Worm (Caenorhabditis elegans) whole organism, L2 larva: ENCODE measurements around the gene famp-1.

ENCODE experiments used
- F13H6.1 ChIP-seq: sonication (generic microtip); optimal IDR thresholded peaks from 2 replicates; lab custom pipeline; 2016; ENCODE audit warnings: missing genetic modification characterization, missing compliant biosample characterization
- Y55F3AM.14 ChIP-seq: fragments of 200-800 bp; sonication (Bioruptor generic); optimal IDR thresholded peaks from 2 replicates; lab custom pipeline; 2018; ENCODE audit warnings: mild to moderate bottlenecking, missing genetic modification characterization, missing compliant biosample characterization
- ZK546.5 ChIP-seq: sonication (generic microtip); optimal IDR thresholded peaks from 2 replicates; lab custom pipeline; 2017; ENCODE audit warnings: missing biosample characterization, missing genetic modification characterization
- alr-1 ChIP-seq: fragments of 150-350 bp; optimal IDR thresholded peaks from 2 replicates; lab custom pipeline; 2014; ENCODE audit warnings: missing biosample characterization, missing genetic modification characterization
- aly-2 ChIP-seq: fragments of 150-350 bp; optimal IDR thresholded peaks from 2 replicates; lab custom pipeline; 2014; ENCODE audit warnings: missing biosample characterization, missing genetic modification characterization
- ama-1 ChIP-seq: fragments of 150-350 bp; optimal IDR thresholded peaks from 2 replicates; lab custom pipeline; 2018; ENCODE audit warnings: inconsistent platforms
- blmp-1 ChIP-seq: sonication (generic microtip); optimal IDR thresholded peaks from 2 replicates; lab custom pipeline; 2017; ENCODE audit warnings: missing genetic modification characterization, mild to moderate bottlenecking, missing compliant biosample characterization, antibody characterized with exemption, moderate library complexity; ENCODE audit not compliant: insufficient read depth
- ceh-82 ChIP-seq: fragments of 150-350 bp; optimal IDR thresholded peaks from 2 replicates; lab custom pipeline; 2014; ENCODE audit warnings: missing biosample characterization, missing genetic modification characterization
- crh-2 ChIP-seq: sonication (generic microtip); optimal IDR thresholded peaks from 2 replicates; lab custom pipeline; 2017; ENCODE audit warnings: missing biosample characterization, missing genetic modification characterization
- dmd-4 ChIP-seq: sonication (generic microtip); optimal IDR thresholded peaks from 2 replicates; lab custom pipeline; 2017; ENCODE audit warnings: missing biosample characterization, missing genetic modification characterization
- egl-27 ChIP-seq: sonication (generic microtip); optimal IDR thresholded peaks from 3 replicates; lab custom pipeline; 2017; ENCODE audit warnings: missing biosample characterization, missing genetic modification reagents, missing genetic modification characterization
- elt-1 ChIP-seq: fragments of 150-350 bp; optimal IDR thresholded peaks from 2 replicates; lab custom pipeline; 2014; ENCODE audit warnings: missing biosample characterization, missing genetic modification characterization
- elt-3 ChIP-seq: sonication (generic microtip); optimal IDR thresholded peaks from 2 replicates; lab custom pipeline; 2017; ENCODE audit warnings: missing biosample characterization, missing genetic modification characterization
- fos-1 ChIP-seq: fragments of 150-350 bp; optimal IDR thresholded peaks from 2 replicates; lab custom pipeline; 2014; ENCODE audit warnings: missing biosample characterization, missing genetic modification characterization
- gmeb-1 ChIP-seq: fragments of 150-350 bp; optimal IDR thresholded peaks from 2 replicates; lab custom pipeline; 2014; ENCODE audit warnings: missing biosample characterization, missing genetic modification characterization
- lin-11 ChIP-seq: fragments of 150-350 bp; sonication (generic microtip); optimal IDR thresholded peaks from 2 replicates; lab custom pipeline; 2014; ENCODE audit warnings: missing biosample characterization, missing genetic modification characterization, inconsistent platforms, mixed read lengths
- lin-13 ChIP-seq: fragments of 150-350 bp; optimal IDR thresholded peaks from 2 replicates; lab custom pipeline; 2014; ENCODE audit warnings: missing biosample characterization, missing genetic modification reagents, missing genetic modification characterization
- lin-39 ChIP-seq: fragments of 150-350 bp; optimal IDR thresholded peaks from 2 replicates; lab custom pipeline; 2014; ENCODE audit warnings: missing biosample characterization, missing genetic modification reagents, missing genetic modification characterization
- lsy-2 ChIP-seq, 2 experiments: fragments of 150-350 bp in 1 of 2; sonication (generic microtip) in 1 of 2; optimal IDR thresholded peaks; 2 replicates each; lab custom pipeline; 2014 to 2017; ENCODE audit warnings: missing biosample characterization in 2 of 2, missing genetic modification characterization in 2 of 2
- mab-5 ChIP-seq: fragments of 150-350 bp; optimal IDR thresholded peaks from 2 replicates; lab custom pipeline; 2014; ENCODE audit warnings: missing biosample characterization, missing genetic modification characterization
- mbf-1 ChIP-seq: sonication (generic microtip); optimal IDR thresholded peaks from 2 replicates; lab custom pipeline; 2017; ENCODE audit warnings: missing biosample characterization, missing genetic modification characterization
- mdl-1 ChIP-seq, 2 experiments: fragments of 150-350 bp in 1 of 2; sonication (generic microtip) in 1 of 2; optimal IDR thresholded peaks; 2 replicates each; lab custom pipeline; 2017; ENCODE audit warnings: missing biosample characterization in 2 of 2, missing genetic modification characterization in 2 of 2
- nhr-10 ChIP-seq: sonication (generic microtip); optimal IDR thresholded peaks from 2 replicates; lab custom pipeline; 2017; ENCODE audit warnings: missing biosample characterization, missing genetic modification characterization
- nhr-11 ChIP-seq: fragments of 150-350 bp; optimal IDR thresholded peaks from 2 replicates; lab custom pipeline; 2014; ENCODE audit warnings: missing biosample characterization, missing genetic modification characterization
- nhr-129 ChIP-seq: fragments of 150-350 bp; optimal IDR thresholded peaks from 2 replicates; lab custom pipeline; 2014; ENCODE audit warnings: missing biosample characterization, missing genetic modification characterization
- nhr-23 ChIP-seq: fragments of 150-350 bp; optimal IDR thresholded peaks from 2 replicates; lab custom pipeline; 2014; ENCODE audit warnings: missing biosample characterization, missing genetic modification reagents, missing genetic modification characterization
- nhr-237 ChIP-seq: fragments of 150-350 bp; optimal IDR thresholded peaks from 2 replicates; lab custom pipeline; 2014; ENCODE audit warnings: missing biosample characterization, missing genetic modification characterization
- nhr-25 ChIP-seq: fragments of 150-350 bp; sonication (generic microtip); optimal IDR thresholded peaks from 3 replicates; lab custom pipeline; 2014; ENCODE audit warnings: missing biosample characterization, missing genetic modification characterization
- nhr-6 ChIP-seq: fragments of 150-350 bp; optimal IDR thresholded peaks from 2 replicates; lab custom pipeline; 2014; ENCODE audit warnings: missing biosample characterization, missing genetic modification characterization
- nhr-77 ChIP-seq: fragments of 150-350 bp; optimal IDR thresholded peaks from 2 replicates; lab custom pipeline; 2014; ENCODE audit warnings: missing biosample characterization, missing genetic modification characterization
- sem-4 ChIP-seq: fragments of 150-350 bp; optimal IDR thresholded peaks from 2 replicates; lab custom pipeline; 2014; ENCODE audit warnings: missing biosample characterization, missing genetic modification reagents, missing genetic modification characterization
- sma-3 ChIP-seq: sonication (generic microtip); optimal IDR thresholded peaks from 2 replicates; lab custom pipeline; 2016; ENCODE audit warnings: missing genetic modification reagents, missing genetic modification characterization, missing compliant biosample characterization
- sma-9 ChIP-seq, 2 experiments: fragments of 150-350 bp in 1 of 2; sonication (generic microtip) in 1 of 2; optimal IDR thresholded peaks; 2 replicates each; lab custom pipeline; 2014 to 2016; ENCODE audit warnings: missing genetic modification characterization in 2 of 2, mild to moderate bottlenecking in 1 of 2, missing biosample characterization in 1 of 2, missing compliant biosample characterization in 1 of 2, missing genetic modification reagents in 1 of 2, moderate library complexity in 1 of 2
- snpc-4 ChIP-seq: fragments of 150-350 bp; optimal IDR thresholded peaks from 2 replicates; lab custom pipeline; 2014; ENCODE audit warnings: missing biosample characterization, missing genetic modification characterization
- unc-39 ChIP-seq: fragments of 150-350 bp; optimal IDR thresholded peaks from 2 replicates; lab custom pipeline; 2014; ENCODE audit warnings: missing biosample characterization, missing genetic modification characterization
- unc-55 ChIP-seq: fragments of 150-350 bp; sonication (generic microtip); optimal IDR thresholded peaks from 3 replicates; lab custom pipeline; 2014; ENCODE audit warnings: missing biosample characterization, missing genetic modification reagents, missing genetic modification characterization
- unc-62 ChIP-seq: fragments of 150-350 bp; optimal IDR thresholded peaks from 2 replicates; lab custom pipeline; 2014; ENCODE audit warnings: missing biosample characterization, missing genetic modification reagents, missing genetic modification characterization
- zag-1 ChIP-seq: fragments of 150-350 bp; optimal IDR thresholded peaks from 2 replicates; lab custom pipeline; 2014; ENCODE audit warnings: missing biosample characterization, missing genetic modification characterization
- ztf-1 ChIP-seq: fragments of 200-800 bp; sonication (Bioruptor generic); conservative IDR thresholded peaks from 2 replicates; pipeline ENCODE4 v1.3.6; 2022; ENCODE audit warnings: missing genetic modification characterization, missing compliant biosample characterization
- ztf-11 ChIP-seq: sonication (generic microtip); optimal IDR thresholded peaks from 2 replicates; lab custom pipeline; 2017; ENCODE audit warnings: missing biosample characterization, missing genetic modification characterization
- ztf-4 ChIP-seq: fragments of 150-350 bp; optimal IDR thresholded peaks from 2 replicates; lab custom pipeline; 2014; ENCODE audit warnings: missing biosample characterization, missing genetic modification characterization

The famp-1 gene

ce11 chrIV:2306447-2306846, 43.0 kb upstream of the famp-1 start, which contains the start of gene mksr-2:
TSS of gene mksr-2 (minus strand) at chrIV:2306547.
- TF ChIP-seq elt-1 (tag; lab: Kevin White, UChicago) = no peak
- no peak for TF ChIP-seq crh-2 (tag; lab: Kevin White, UChicago)
- no peak for TF ChIP-seq lsy-2 (tag; optimal IDR thresholded peaks at IDR 0.05; lab: Kevin White, UChicago)
- no peak for TF ChIP-seq nhr-77 (tag; lab: Kevin White, UChicago)
- TF ChIP-seq lin-13 (GFP tag; lab: Kevin White, UChicago) = no peak
- no peak for TF ChIP-seq fos-1 (tag; lab: Kevin White, UChicago)
- TF ChIP-seq unc-62 = no peak
- TF ChIP-seq zag-1 (tag; lab: Kevin White, UChicago) = no peak
- no peak for TF ChIP-seq ZK546.5 (tag; lab: Kevin White, UChicago)
- no peak for TF ChIP-seq nhr-129
- TF ChIP-seq F13H6.1 (tag; lab: Kevin White, UChicago) = no peak
- TF ChIP-seq Y55F3AM.14 (GFP tag; lab: Kevin White, UChicago) = no peak
- TF ChIP-seq mdl-1 (tag; optimal IDR thresholded peaks at IDR 0.05; lab: Kevin White, UChicago) = no peak
- no peak for TF ChIP-seq lin-11
- TF ChIP-seq ztf-11 (tag; lab: Kevin White, UChicago) = no peak
- no peak for TF ChIP-seq ceh-82 (tag; lab: Kevin White, UChicago)
- TF ChIP-seq sma-9 (GFP tag; optimal IDR thresholded peaks at IDR 0.05; lab: Kevin White, UChicago) = no peak
- no peak for TF ChIP-seq sma-9 (tag; optimal IDR thresholded peaks at IDR 0.05; lab: Kevin White, UChicago)
- TF ChIP-seq unc-39 (tag; lab: Kevin White, UChicago) = no peak
- TF ChIP-seq ztf-4 (tag; lab: Kevin White, UChicago) = no peak

- TF ChIP-seq ama-1 (lab: Kevin White, UChicago) (no peak), crh-2 (tag; lab: Kevin White, UChicago) (no peak), egl-27 (tag; lab: Kevin White, UChicago) (no peak), lin-39 (tag; lab: Kevin White, UChicago) (no peak), snpc-4 (tag; lab: Kevin White, UChicago) (no peak), unc-39 (tag; lab: Kevin White, UChicago) (no peak), F13H6.1 (tag; lab: Kevin White, UChicago) (no peak), nhr-237 (tag; lab: Kevin White, UChicago) (no peak), ztf-11 (tag; lab: Kevin White, UChicago) (no peak), sma-3 (no peak), aly-2 (tag; lab: Kevin White, UChicago) (no peak), nhr-77 (tag; lab: Kevin White, UChicago) (no peak), nhr-23 (tag; lab: Kevin White, UChicago) (no peak), mab-5 (tag; lab: Kevin White, UChicago) (no peak), fos-1 (tag; lab: Kevin White, UChicago) (no peak), nhr-6 (tag; lab: Kevin White, UChicago) (no peak), ztf-1 (no peak), alr-1 (tag; lab: Kevin White, UChicago) (no peak)
Measured at ce11 chrIV:2300186-2300585, 36.7 kb upstream of the famp-1 start, which contains the start of gene lin-1. TSS of gene lin-1 (minus strand) at chrIV:2300286.

- TF ChIP-seq unc-62 (no peak), nhr-77 (tag; lab: Kevin White, UChicago) (no peak), ceh-82 (tag; lab: Kevin White, UChicago) (no peak), nhr-10 (tag; lab: Kevin White, UChicago) (no peak), elt-3 (tag; lab: Kevin White, UChicago) (no peak), zag-1 (tag; lab: Kevin White, UChicago) (no peak), aly-2 (tag; lab: Kevin White, UChicago) (no peak), alr-1 (tag; lab: Kevin White, UChicago) (no peak), sem-4 (tag; lab: Kevin White, UChicago) (no peak), ama-1 (lab: Kevin White, UChicago) (no peak), crh-2 (tag; lab: Kevin White, UChicago) (no peak)
Measured at ce11 chrIV:2298388-2298787, 34.9 kb upstream of the famp-1 start.

- TF ChIP-seq nhr-11 (no peak), mbf-1 (tag; lab: Kevin White, UChicago) (no peak), dmd-4 (no peak), gmeb-1 (tag; lab: Kevin White, UChicago) (no peak), egl-27 (tag; lab: Kevin White, UChicago) (no peak), aly-2 (tag; lab: Kevin White, UChicago) (no peak), nhr-129 (no peak), nhr-77 (tag; lab: Kevin White, UChicago) (no peak), ztf-4 (tag; lab: Kevin White, UChicago) (no peak), blmp-1 (tag; lab: Kevin White, UChicago) (no peak), Y55F3AM.14 (GFP tag; lab: Kevin White, UChicago) (no peak), unc-55 (GFP tag; lab: Kevin White, UChicago) (no peak), F13H6.1 (tag; lab: Kevin White, UChicago) (no peak), elt-1 (tag; lab: Kevin White, UChicago) (no peak), crh-2 (tag; lab: Kevin White, UChicago) (no peak), mab-5 (tag; lab: Kevin White, UChicago) (no peak), sma-3 (no peak), nhr-25 (no peak), ztf-11 (tag; lab: Kevin White, UChicago) (no peak), sem-4 (tag; lab: Kevin White, UChicago) (no peak)
Measured at ce11 chrIV:2296639-2297038, 33.2 kb upstream of the famp-1 start.
